Fruit fly (Drosophila melanogaster) whole organism, embryonic: Measurements from ENCODE around the gene gfzf.

Experiments used
- Atf6 ChIP-seq: fragments of 200-800 bp; sonication (Bioruptor generic); IDR thresholded peaks from 2 replicates; pipeline ENCODE4 v1.3.6; 2022; ENCODE audit warnings: missing biosample characterization, missing genetic modification characterization
- Bteb2 ChIP-seq: fragments of 200-800 bp; sonication (Bioruptor generic); optimal IDR thresholded peaks from 2 replicates; lab custom pipeline; 2016; ENCODE audit warnings: missing biosample characterization, missing genetic modification characterization
- CG10959 ChIP-seq: fragments of 200-800 bp; sonication (Bioruptor generic); IDR thresholded peaks from 2 replicates; pipeline ENCODE4 v1.3.6; 2022; ENCODE audit warnings: missing biosample characterization, missing genetic modification characterization
- CG11247 ChIP-seq: fragments of 200-800 bp; sonication (Bioruptor generic); IDR thresholded peaks from 2 replicates; pipeline ENCODE4 v1.3.6; 2022; ENCODE audit warnings: missing biosample characterization, missing genetic modification characterization
- CG12299 ChIP-seq: fragments of 200-800 bp; sonication (Bioruptor generic); optimal IDR thresholded peaks from 2 replicates; lab custom pipeline; 2018; ENCODE audit warnings: missing biosample characterization, mild to moderate bottlenecking, missing genetic modification characterization
- CG13775 ChIP-seq: fragments of 200-800 bp; sonication (Bioruptor generic); optimal IDR thresholded peaks from 3 replicates; lab custom pipeline; 2017; ENCODE audit warnings: missing biosample characterization, mild to moderate bottlenecking, missing genetic modification characterization
- CG13894 ChIP-seq: fragments of 200-800 bp; sonication (Bioruptor generic); optimal IDR thresholded peaks from 3 replicates; lab custom pipeline; 2018; ENCODE audit warnings: missing biosample characterization, mild to moderate bottlenecking, missing genetic modification characterization, moderate library complexity
- CG14014 ChIP-seq: fragments of 200-800 bp; sonication (Bioruptor generic); IDR thresholded peaks from 2 replicates; pipeline ENCODE4 v1.3.6; 2022; ENCODE audit warnings: missing biosample characterization, missing genetic modification characterization
- CG15073 ChIP-seq: fragments of 200-800 bp; sonication (Bioruptor generic); optimal IDR thresholded peaks from 2 replicates; lab custom pipeline; 2016; ENCODE audit warnings: missing biosample characterization, missing genetic modification characterization
- CG16815 ChIP-seq: fragments of 200-800 bp; sonication (Bioruptor generic); optimal IDR thresholded peaks from 3 replicates; lab custom pipeline; 2017; ENCODE audit warnings: missing biosample characterization, mild to moderate bottlenecking, missing genetic modification characterization
- CG2116 ChIP-seq: fragments of 200-800 bp; sonication (Bioruptor generic); optimal IDR thresholded peaks from 3 replicates; lab custom pipeline; 2018; ENCODE audit warnings: missing biosample characterization, mild to moderate bottlenecking, missing genetic modification characterization
- CG2202 ChIP-seq: fragments of 200-800 bp; sonication (Bioruptor generic); optimal IDR thresholded peaks from 2 replicates; lab custom pipeline; 2018; ENCODE audit warnings: missing biosample characterization, mild to moderate bottlenecking, missing genetic modification characterization
- CG2678 ChIP-seq: fragments of 200-800 bp; sonication (Bioruptor generic); optimal IDR thresholded peaks from 3 replicates; lab custom pipeline; 2019; ENCODE audit warnings: missing biosample characterization, mild to moderate bottlenecking, missing genetic modification characterization, moderate library complexity
- CG3065 ChIP-seq: fragments of 200-800 bp; sonication (Bioruptor generic); optimal IDR thresholded peaks from 2 replicates; lab custom pipeline; 2016; ENCODE audit warnings: missing biosample characterization, missing genetic modification characterization
- CG31388 ChIP-seq: fragments of 200-800 bp; sonication (Bioruptor generic); optimal IDR thresholded peaks from 2 replicates; lab custom pipeline; 2016; ENCODE audit warnings: missing biosample characterization, missing genetic modification characterization
- CG42726 ChIP-seq: fragments of 200-800 bp; sonication (Bioruptor generic); IDR thresholded peaks from 2 replicates; pipeline ENCODE4 v1.3.6; 2022; ENCODE audit warnings: missing biosample characterization, missing genetic modification characterization; ENCODE audit not compliant: partially characterized antibody
- CG43689 ChIP-seq: fragments of 200-800 bp; sonication (Bioruptor generic); IDR thresholded peaks from 2 replicates; pipeline ENCODE4 v1.3.6; 2022; ENCODE audit warnings: missing biosample characterization, missing genetic modification characterization
- CG4617 ChIP-seq: fragments of 200-800 bp; sonication (Bioruptor generic); optimal IDR thresholded peaks from 3 replicates; lab custom pipeline; 2016; ENCODE audit warnings: missing biosample characterization, missing genetic modification characterization, borderline replicate concordance
- CG6683 ChIP-seq: fragments of 200-800 bp; sonication (Bioruptor generic); optimal IDR thresholded peaks from 2 replicates; lab custom pipeline; 2017; ENCODE audit warnings: missing biosample characterization, mild to moderate bottlenecking, missing genetic modification characterization, missing genetic modification reagents
- CG7786 ChIP-seq: fragments of 200-800 bp; sonication (Bioruptor generic); optimal IDR thresholded peaks from 2 replicates; lab custom pipeline; 2016; ENCODE audit warnings: missing biosample characterization, missing genetic modification characterization
- CG7987 ChIP-seq: fragments of 200-800 bp; sonication (Bioruptor generic); optimal IDR thresholded peaks from 2 replicates; lab custom pipeline; 2018; ENCODE audit warnings: missing biosample characterization, mild to moderate bottlenecking, missing genetic modification characterization, moderate library complexity
- CG8478 ChIP-seq: fragments of >200 bp; optimal IDR thresholded peaks from 2 replicates; lab custom pipeline; 2018
- CG9727 ChIP-seq: fragments of 200-800 bp; sonication (Bioruptor generic); optimal IDR thresholded peaks from 3 replicates; lab custom pipeline; 2017; ENCODE audit warnings: missing biosample characterization, mild to moderate bottlenecking, missing genetic modification characterization
- Dip3 ChIP-seq: fragments of 200-800 bp; sonication (Bioruptor generic); optimal IDR thresholded peaks from 3 replicates; lab custom pipeline; 2016; ENCODE audit warnings: missing biosample characterization, missing genetic modification characterization
- HLH4C ChIP-seq: fragments of 200-800 bp; sonication (Bioruptor generic); IDR thresholded peaks from 3 replicates; pipeline ENCODE4 v1.3.6; 2022; ENCODE audit warnings: missing biosample characterization, missing genetic modification characterization; ENCODE audit not compliant: partially characterized antibody
- Mad ChIP-seq: fragments of 200-800 bp; sonication (Bioruptor generic); optimal IDR thresholded peaks from 2 replicates; lab custom pipeline; 2016; ENCODE audit warnings: missing biosample characterization, missing genetic modification characterization
- Med ChIP-seq: fragments of 200-800 bp; sonication (Bioruptor generic); peaks from one replicate; lab custom pipeline; 2016; ENCODE audit warnings: missing biosample characterization, missing genetic modification characterization, mild to moderate bottlenecking, inconsistent platforms, moderate library complexity
- Oaz ChIP-seq: fragments of 200-800 bp; sonication (Bioruptor generic); IDR thresholded peaks from 2 replicates; pipeline ENCODE4 v1.3.6; 2022; ENCODE audit warnings: missing biosample characterization, missing genetic modification characterization
- Ravus ChIP-seq: fragments of 200-800 bp; sonication (Bioruptor generic); IDR thresholded peaks from 2 replicates; pipeline ENCODE4 v1.3.6; 2022; ENCODE audit warnings: missing biosample characterization, missing genetic modification characterization
- Side ChIP-seq: fragments of 200-800 bp; sonication (Bioruptor generic); optimal IDR thresholded peaks from 2 replicates; lab custom pipeline; 2016; ENCODE audit warnings: missing biosample characterization, missing genetic modification characterization
- TFAM ChIP-seq: fragments of 200-800 bp; sonication (Bioruptor generic); optimal IDR thresholded peaks from 2 replicates; lab custom pipeline; 2017; ENCODE audit warnings: missing biosample characterization, missing genetic modification characterization, inconsistent platforms
- Xrp1 ChIP-seq: fragments of 200-800 bp; sonication (Bioruptor generic); IDR thresholded peaks from 2 replicates; pipeline ENCODE4 v1.3.6; 2022; ENCODE audit warnings: missing biosample characterization, missing genetic modification characterization
- bbx ChIP-seq: fragments of 200-800 bp; sonication (Bioruptor generic); IDR thresholded peaks from 2 replicates; pipeline ENCODE4 v1.3.6; 2022; ENCODE audit warnings: missing biosample characterization, missing genetic modification characterization; ENCODE audit not compliant: partially characterized antibody
- bcd ChIP-seq: fragments of 200-800 bp; sonication (Bioruptor generic); optimal IDR thresholded peaks from 2 replicates; lab custom pipeline; 2017; ENCODE audit warnings: missing biosample characterization, mild to moderate bottlenecking, missing genetic modification characterization
- chif ChIP-seq, 2 experiments: fragments of 200-800 bp; sonication (Bioruptor generic); optimal IDR thresholded peaks; 3 replicates each; lab custom pipeline; 2016; ENCODE audit warnings: missing biosample characterization in 2 of 2, missing genetic modification characterization in 2 of 2
- chm ChIP-seq: fragments of 200-800 bp; sonication (Bioruptor generic); IDR thresholded peaks from 2 replicates; pipeline ENCODE4 v1.3.6; 2022; ENCODE audit warnings: missing biosample characterization, missing genetic modification characterization
- chn ChIP-seq: fragments of 200-800 bp; sonication (Bioruptor generic); optimal IDR thresholded peaks from 2 replicates; lab custom pipeline; 2016; ENCODE audit warnings: missing biosample characterization, missing genetic modification characterization
- crp ChIP-seq, 2 experiments: fragments of 200-800 bp; sonication (Bioruptor generic); optimal IDR thresholded peaks; 2 replicates in 1 of 2; 3 replicates in 1 of 2; lab custom pipeline; 2017; ENCODE audit warnings: missing biosample characterization in 2 of 2, missing genetic modification characterization in 2 of 2, mild to moderate bottlenecking in 1 of 2, moderate library complexity in 1 of 2
- cwo ChIP-seq: fragments of 200-800 bp; sonication (Bioruptor generic); optimal IDR thresholded peaks from 3 replicates; lab custom pipeline; 2017; ENCODE audit warnings: missing biosample characterization, missing genetic modification characterization, mild to moderate bottlenecking, moderate library complexity, missing genetic modification reagents
- dmrt11E ChIP-seq: fragments of 200-800 bp; sonication (Bioruptor generic); optimal IDR thresholded peaks from 3 replicates; lab custom pipeline; 2018; ENCODE audit warnings: missing biosample characterization, mild to moderate bottlenecking, missing genetic modification characterization, moderate library complexity
- hbn ChIP-seq: fragments of 200-800 bp; sonication (Bioruptor generic); IDR thresholded peaks from 2 replicates; pipeline ENCODE4 v1.3.6; 2022; ENCODE audit warnings: missing biosample characterization, missing genetic modification characterization; ENCODE audit not compliant: partially characterized antibody
- inv ChIP-seq: fragments of 200-800 bp; sonication (Bioruptor generic); IDR thresholded peaks from 2 replicates; pipeline ENCODE4 v1.3.6; 2022; ENCODE audit warnings: missing biosample characterization, missing genetic modification characterization; ENCODE audit not compliant: partially characterized antibody
- lmd ChIP-seq: fragments of 200-800 bp; sonication (Bioruptor generic); IDR thresholded peaks from 2 replicates; pipeline ENCODE4 v1.3.6; 2022; ENCODE audit warnings: missing biosample characterization, missing genetic modification characterization
- maf-S ChIP-seq: fragments of 200-800 bp; sonication (Bioruptor generic); optimal IDR thresholded peaks from 2 replicates; lab custom pipeline; 2016; ENCODE audit warnings: missing biosample characterization, missing genetic modification characterization
- sd ChIP-seq: fragments of 200-800 bp; sonication (Bioruptor generic); optimal IDR thresholded peaks from 3 replicates; lab custom pipeline; 2018; ENCODE audit warnings: missing biosample characterization, mild to moderate bottlenecking, missing genetic modification characterization, moderate library complexity
- sna ChIP-seq: fragments of 200-800 bp; sonication (Bioruptor generic); IDR thresholded peaks from 2 replicates; pipeline ENCODE4 v1.3.6; 2022; ENCODE audit warnings: missing biosample characterization, missing genetic modification characterization; ENCODE audit not compliant: partially characterized antibody
- so ChIP-seq: fragments of 200-800 bp; sonication (Bioruptor generic); IDR thresholded peaks from 3 replicates; pipeline ENCODE4 v1.3.6; 2022; ENCODE audit warnings: missing biosample characterization, missing genetic modification characterization
- vvl ChIP-seq: fragments of 200-800 bp; sonication (Bioruptor generic); IDR thresholded peaks from 2 replicates; pipeline ENCODE4 v1.3.6; 2022; ENCODE audit warnings: missing biosample characterization, missing genetic modification characterization
- z ChIP-seq: fragments of 200-800 bp; sonication (Bioruptor generic); IDR thresholded peaks from 3 replicates; pipeline ENCODE4 v1.3.6; 2022; ENCODE audit warnings: missing biosample characterization, missing genetic modification characterization
- zf30C ChIP-seq: fragments of 200-800 bp; sonication (Bioruptor generic); optimal IDR thresholded peaks from 3 replicates; lab custom pipeline; 2018; ENCODE audit warnings: missing biosample characterization, mild to moderate bottlenecking, missing genetic modification characterization

The gfzf gene

DNA sequence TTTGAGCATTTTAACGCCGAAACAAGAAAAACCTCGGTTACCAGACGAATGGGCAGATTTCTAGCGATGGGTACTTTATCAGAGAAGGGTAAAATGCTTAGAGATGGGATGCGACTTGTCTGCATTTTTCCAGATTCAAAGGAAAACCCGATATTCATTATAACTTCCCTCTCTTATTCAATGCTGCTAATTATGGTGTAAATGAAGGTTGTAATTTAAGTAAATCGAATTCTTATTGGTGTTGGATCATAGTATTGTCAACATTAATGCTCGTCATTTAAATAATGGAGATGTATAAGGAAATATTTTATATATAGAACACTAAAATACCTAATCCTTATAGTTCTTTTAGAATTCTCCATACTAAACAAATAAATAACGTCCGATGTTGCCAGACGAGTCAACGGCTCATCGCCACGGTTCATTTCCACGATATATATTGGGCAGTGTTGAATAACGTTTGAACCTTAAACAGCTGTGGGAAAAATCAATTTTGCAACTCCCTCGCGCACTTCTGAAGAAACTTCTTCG lies 26.6 kb downstream of the gfzf start, which contains the start of the genes Alh and CG10098 (continued):
- peak; percentile 5 for TF ChIP-seq TFAM (GFP tag; lab: Kevin White, UChicago)
- peak; percentile 77 for TF ChIP-seq CG13894
- peak; percentile 46 for TF ChIP-seq Oaz (GFP tag; lab: Robert Waterston, UW)
- peak; percentile 74 for TF ChIP-seq maf-S (GFP tag; lab: Kevin White, UChicago)
- no peak for TF ChIP-seq zf30C (GFP tag; lab: Kevin White, UChicago)
- peak; percentile 68 for TF ChIP-seq bbx (GFP tag; lab: Robert Waterston, UW)
- TF ChIP-seq lmd = peak; percentile 81
- peak; percentile 73 for TF ChIP-seq inv (GFP tag; lab: Robert Waterston, UW)
- peak; percentile 56 for TF ChIP-seq CG12299
- TF ChIP-seq HLH4C (GFP tag; lab: Robert Waterston, UW) = peak; percentile 70
- TF ChIP-seq Dip3 (GFP tag; lab: Kevin White, UChicago) = peak; percentile 91
- TF ChIP-seq CG42726 (GFP tag; lab: Robert Waterston, UW) = peak; percentile 55; the same call in 1 of the 2 replicates
- no peak for TF ChIP-seq z (GFP tag; lab: Robert Waterston, UW)
- TF ChIP-seq Mad = peak; percentile 73
- peak; percentile 44 for TF ChIP-seq CG6683
- peak; percentile 61 for TF ChIP-seq CG31388 (GFP tag; lab: Kevin White, UChicago)
- peak; percentile 72 for TF ChIP-seq Atf6 (GFP tag; lab: Robert Waterston, UW)
- peak; percentile 50; the same call in 1 of the 2 replicates for TF ChIP-seq hbn (GFP tag; lab: Robert Waterston, UW)
- peak; percentile 52 for TF ChIP-seq Ravus (GFP tag; lab: Robert Waterston, UW)
- peak; percentile 93 for TF ChIP-seq CG13775
- TF ChIP-seq CG14014 (GFP tag; lab: Robert Waterston, UW) = peak; percentile 83
- peak; percentile 80 for TF ChIP-seq CG8478 (lab: Kevin White, UChicago)
- peak; percentile 68; the same call in 1 of the 2 replicates for TF ChIP-seq Xrp1
- TF ChIP-seq CG16815 (GFP tag; lab: Kevin White, UChicago) = peak; percentile 84
- peak; percentile 54 for TF ChIP-seq cwo (GFP tag; lab: Kevin White, UChicago)
- TF ChIP-seq crp (GFP tag; optimal IDR thresholded peaks at IDR 0.05; lab: Kevin White, UChicago) = peak; percentile 83 to 94
- peak; percentile 96 for TF ChIP-seq Med (GFP tag; lab: Kevin White, UChicago)
- TF ChIP-seq dmrt11E (tag; lab: Kevin White, UChicago) = peak; percentile 77
- peak; percentile 84 for TF ChIP-seq CG2678 (tag; lab: Kevin White, UChicago)
- peak; percentile 29 for TF ChIP-seq CG2202
- peak; percentile 79 for TF ChIP-seq bcd (GFP tag; lab: Kevin White, UChicago)
- TF ChIP-seq vvl (GFP tag; lab: Robert Waterston, UW) = peak; percentile 73; the same call in 1 of the 2 replicates
- TF ChIP-seq chn = peak; percentile 87
- no peak for TF ChIP-seq CG7987 (GFP tag; lab: Kevin White, UChicago)
- peak; percentile 94 for TF ChIP-seq CG4617
- TF ChIP-seq CG10959 (GFP tag; lab: Robert Waterston, UW) = peak; percentile 60
- TF ChIP-seq sna (GFP tag; lab: Robert Waterston, UW) = peak; percentile 55
- TF ChIP-seq CG2116 (GFP tag; lab: Kevin White, UChicago) = peak; percentile 85
- peak; percentile 85 for TF ChIP-seq CG9727 (GFP tag; lab: Kevin White, UChicago)
- peak; percentile 48 for TF ChIP-seq CG3065
- no peak for TF ChIP-seq sd (tag; lab: Kevin White, UChicago)
- TF ChIP-seq Side (GFP tag; lab: Kevin White, UChicago) = peak; percentile 74
- TF ChIP-seq chif (GFP tag; optimal IDR thresholded peaks at IDR 0.05; lab: Kevin White, UChicago) = peak; percentile 85 to 87
- TF ChIP-seq Bteb2 = peak; percentile 74
- TF ChIP-seq CG11247 = peak; percentile 76
- TF ChIP-seq chm (GFP tag; lab: Robert Waterston, UW) = no peak; the same call in 1 of the 2 replicates
- TF ChIP-seq so (GFP tag; lab: Robert Waterston, UW) = no peak; the same call in 2 of the 3 replicates
- TF ChIP-seq CG7786 (GFP tag; lab: Kevin White, UChicago) = peak; percentile 91
- peak; percentile 40 for TF ChIP-seq CG15073
- peak; percentile 67 for TF ChIP-seq CG43689 (GFP tag; lab: Robert Waterston, UW)
